Worm (Caenorhabditis elegans) whole organism, dauer: ENCODE measurements around the gene sra-34.

ENCODE experiments used
- unc-62 ChIP-seq: sonication (generic microtip); optimal IDR thresholded peaks from 2 replicates; lab custom pipeline; 2017; ENCODE audit warnings: missing biosample characterization, missing genetic modification reagents, missing genetic modification characterization

Gene sra-34

ce11 chrII:4543568-4543967 lies at the start of gene sra-34:
Gene sra-34, minus strand, starts transcription at chrII:4543668.
- TF ChIP-seq unc-62 (GFP tag; lab: Kevin White, UChicago) = no peak

- no peak for TF ChIP-seq unc-62 (GFP tag; lab: Kevin White, UChicago)
Measured at ce11 chrII:4590660-4591059, 47.2 kb upstream of the sra-34 start.

DNA sequence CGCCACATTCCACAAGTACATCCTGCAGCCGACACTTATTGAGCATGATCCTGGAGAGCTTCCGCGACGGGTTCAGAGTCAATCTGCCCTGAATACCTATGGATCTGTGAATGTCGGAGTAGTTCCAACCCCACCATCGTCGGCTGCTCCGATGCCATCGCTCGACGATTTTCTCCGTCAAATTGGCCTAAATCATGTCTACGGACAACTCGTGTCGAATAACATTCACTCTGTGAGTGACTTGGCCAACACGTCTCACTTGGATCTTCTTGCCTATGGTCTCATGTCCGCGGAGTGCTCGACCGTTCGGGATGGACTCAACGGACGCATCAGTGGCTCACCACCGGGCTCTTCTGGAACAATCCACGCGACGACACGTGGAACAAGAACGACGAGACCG lies 46.6 kb upstream of the sra-34 start:
- no peak for TF ChIP-seq unc-62 (GFP tag; lab: Kevin White, UChicago)

DNA sequence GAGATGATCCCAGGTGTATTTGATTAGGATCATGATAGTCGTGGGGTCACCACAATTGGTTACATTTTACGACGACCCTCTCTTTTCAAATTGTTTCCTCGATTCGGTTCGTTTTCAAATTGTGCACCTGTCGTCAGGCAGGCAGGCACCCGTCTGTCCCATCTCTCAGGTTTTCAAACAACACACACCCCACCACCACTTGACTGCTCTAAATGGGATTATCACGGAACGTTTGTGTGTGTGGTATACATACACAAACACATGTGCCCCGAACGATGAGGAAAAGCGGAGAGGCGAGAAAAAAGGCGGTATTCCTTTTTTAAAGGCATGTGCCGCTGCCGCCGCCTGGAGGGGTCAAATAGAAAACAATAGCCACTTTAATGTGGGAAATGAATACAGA lies 41.9 kb upstream of the sra-34 start:
- no peak for TF ChIP-seq unc-62 (GFP tag; lab: Kevin White, UChicago)

DNA sequence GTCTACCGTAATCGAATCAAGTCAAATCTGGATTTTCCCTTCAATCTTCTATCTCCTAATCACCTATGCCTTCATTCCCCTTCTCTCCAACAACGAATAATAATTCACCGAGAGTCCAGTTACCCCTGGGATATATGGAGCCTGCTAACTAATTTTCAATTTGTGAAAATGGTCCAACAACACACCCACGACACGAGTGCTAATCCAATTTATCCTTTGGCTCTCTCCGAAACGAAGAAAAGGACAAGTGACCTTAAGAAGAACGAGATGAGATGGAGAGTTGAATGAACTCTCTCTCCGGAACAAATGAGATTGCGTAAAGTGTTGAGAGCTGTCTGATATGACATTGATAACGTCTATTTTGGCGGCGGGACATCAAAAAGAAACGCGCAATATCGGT lies 40.8 kb upstream of the sra-34 start:
- TF ChIP-seq unc-62 (GFP tag; lab: Kevin White, UChicago) = no peak

DNA sequence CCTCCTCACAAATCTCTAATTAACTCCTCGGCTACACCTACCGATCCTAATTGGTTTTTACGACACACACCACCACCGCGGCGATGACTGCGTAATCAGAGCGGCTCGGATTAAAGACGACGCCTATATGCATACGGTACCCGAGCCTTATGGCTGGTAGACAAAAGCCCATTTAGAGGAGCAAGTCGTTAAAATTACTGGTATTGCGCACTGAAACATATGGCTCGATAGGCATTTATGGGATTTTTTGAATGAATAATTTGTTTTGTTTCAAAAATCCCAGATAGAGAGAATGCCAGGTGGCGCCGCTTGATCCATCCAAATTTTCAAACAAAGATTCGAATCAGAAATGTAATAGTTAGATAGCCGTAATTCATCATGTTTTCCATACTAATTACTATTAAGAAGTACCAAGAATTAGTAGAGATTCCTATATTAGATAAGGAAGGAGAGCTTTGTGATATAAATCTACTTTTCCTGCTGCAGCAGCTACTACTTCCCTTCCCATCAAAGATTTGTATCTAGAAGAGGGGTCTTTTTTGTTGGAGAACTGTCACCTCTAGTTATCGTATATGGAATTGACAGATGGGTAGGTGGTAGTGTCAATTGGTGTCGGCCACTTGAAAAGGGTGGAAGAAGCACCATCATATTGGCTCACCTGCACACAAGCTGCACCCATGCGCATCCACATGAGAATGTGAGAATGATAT lies 39.9 kb upstream of the sra-34 start:
- no peak for TF ChIP-seq unc-62 (GFP tag; lab: Kevin White, UChicago)

ce11 chrII:4581090-4581489 lies 37.6 kb upstream of the sra-34 start:
- no peak for TF ChIP-seq unc-62 (GFP tag; lab: Kevin White, UChicago)

DNA sequence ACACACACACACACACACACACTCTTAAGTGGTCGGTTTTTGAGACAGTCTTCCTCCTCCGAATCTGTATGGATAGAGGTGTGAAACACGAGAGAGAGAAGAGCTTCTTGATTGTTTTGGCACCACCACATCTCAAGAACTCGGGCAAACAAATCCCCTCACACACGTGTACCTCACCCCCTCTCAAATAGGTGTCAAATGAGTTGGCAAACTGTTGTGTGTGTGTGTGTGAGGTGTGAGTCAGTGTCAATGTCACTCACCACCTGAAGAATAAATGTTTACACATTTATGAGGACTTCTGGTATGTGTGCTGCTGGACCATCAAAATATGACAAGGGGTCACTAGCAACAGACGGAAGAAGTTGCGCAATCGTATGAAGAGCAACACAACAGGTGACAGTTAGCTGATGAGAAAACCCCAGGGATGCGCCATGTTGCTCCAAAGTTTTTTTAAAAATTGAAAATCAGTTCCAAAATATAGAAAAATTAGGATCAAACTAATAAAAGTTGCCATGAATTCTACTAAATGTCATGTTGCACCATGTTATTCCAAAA lies 36.5 kb upstream of the sra-34 start:
- TF ChIP-seq unc-62 (GFP tag; lab: Kevin White, UChicago) = no peak

DNA sequence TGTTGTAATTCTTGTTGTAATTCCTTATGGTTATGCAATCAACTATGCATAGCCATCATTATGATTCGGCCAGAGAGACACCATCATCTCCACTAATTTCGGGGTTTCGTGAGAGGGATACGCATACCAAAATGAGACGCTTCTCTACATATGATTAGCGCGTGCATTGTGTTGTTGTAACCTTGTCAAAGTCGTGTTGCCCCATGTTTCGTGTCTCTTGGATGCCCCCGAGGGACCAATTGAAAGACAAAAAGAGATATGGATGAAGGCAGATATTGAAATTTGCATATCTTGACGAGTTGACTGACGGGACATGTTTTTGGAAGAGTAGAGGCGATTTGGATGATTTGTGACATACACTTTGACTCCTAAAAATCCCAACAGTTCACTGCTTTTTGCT lies 35.9 kb upstream of the sra-34 start:
- no peak for TF ChIP-seq unc-62 (GFP tag; lab: Kevin White, UChicago)

- no peak for TF ChIP-seq unc-62 (GFP tag; lab: Kevin White, UChicago)
Measured at ce11 chrII:4577391-4577790, 33.9 kb upstream of the sra-34 start.

DNA sequence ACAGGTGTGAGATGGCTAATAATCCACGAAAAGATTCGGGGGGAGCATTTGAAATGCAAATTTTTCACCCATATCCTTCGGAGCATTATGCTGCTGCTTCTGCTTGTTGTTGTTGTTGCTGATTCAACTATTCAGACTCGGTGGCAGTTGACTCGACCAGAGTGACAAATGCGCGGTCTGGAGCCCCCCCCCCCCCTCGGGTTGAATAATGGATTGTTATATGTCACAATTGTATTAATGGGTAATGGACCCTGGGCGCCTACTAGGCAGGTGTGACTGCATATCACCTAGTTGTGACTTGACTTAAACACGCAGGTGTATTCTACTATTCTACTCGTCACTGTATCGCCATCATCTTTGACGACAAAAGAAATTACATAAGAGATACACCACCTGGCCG lies 32.1 kb upstream of the sra-34 start:
- TF ChIP-seq unc-62 (GFP tag; lab: Kevin White, UChicago) = no peak

- TF ChIP-seq unc-62 (GFP tag; lab: Kevin White, UChicago) = no peak
Measured at ce11 chrII:4574658-4575057, 31.2 kb upstream of the sra-34 start.

DNA sequence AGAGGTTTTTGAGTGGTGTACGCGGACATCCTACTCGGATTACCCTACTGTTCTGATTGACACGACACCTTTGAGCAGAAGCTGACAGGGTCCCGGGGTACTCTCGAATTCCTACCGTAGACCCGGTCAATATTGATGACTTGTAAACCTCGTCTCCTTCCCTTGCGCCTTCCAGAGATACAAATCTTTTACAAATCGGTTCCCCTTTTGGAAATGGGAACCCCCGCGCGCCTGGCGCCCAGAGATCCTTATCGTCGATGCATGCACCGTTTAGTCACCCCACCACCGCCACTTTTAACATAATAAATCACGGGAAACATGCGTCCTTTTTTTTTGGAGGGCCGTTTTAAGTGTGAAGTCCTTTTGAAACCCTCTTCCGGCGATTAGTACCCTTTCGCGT lies 29.6 kb upstream of the sra-34 start:
- TF ChIP-seq unc-62 (GFP tag; lab: Kevin White, UChicago) = no peak

DNA sequence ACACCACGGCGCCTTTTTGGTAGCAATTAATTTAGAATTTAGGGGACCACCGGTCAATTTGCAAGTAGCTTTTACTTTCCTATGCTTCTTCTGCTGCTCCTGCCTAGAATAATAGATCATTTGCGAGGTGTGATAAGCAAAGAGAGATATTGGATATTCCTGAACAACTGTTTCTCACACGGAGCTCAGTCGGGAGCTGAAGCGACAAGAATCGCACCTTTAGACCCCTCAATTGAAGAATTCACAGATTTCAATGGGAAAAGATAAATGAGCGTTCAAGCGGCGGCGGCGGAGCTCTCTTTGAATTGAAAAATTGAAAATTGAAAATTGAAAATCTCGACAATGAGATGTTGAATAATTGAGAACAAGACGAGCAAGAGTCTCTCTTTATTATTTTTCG lies 29.1 kb upstream of the sra-34 start:
- no peak for TF ChIP-seq unc-62 (GFP tag; lab: Kevin White, UChicago)

DNA sequence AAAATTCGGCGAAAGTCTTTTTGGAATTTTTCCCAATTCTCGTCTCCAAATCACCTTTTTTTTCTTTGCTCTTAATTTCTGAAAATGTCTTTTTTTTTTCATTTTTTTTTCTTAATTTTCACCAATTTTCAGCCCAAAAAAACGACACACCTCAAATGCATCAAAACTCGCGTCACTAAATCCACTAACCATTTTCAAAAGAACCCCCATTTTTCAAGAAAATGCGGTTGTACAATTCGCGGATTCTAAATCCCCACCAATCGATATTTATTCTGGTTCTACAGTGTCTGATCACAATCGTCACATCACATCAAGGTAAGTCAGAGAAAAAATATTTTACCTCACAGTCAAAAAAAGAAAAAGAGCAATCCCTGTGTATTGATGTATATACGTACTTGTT lies 28.4 kb upstream of the sra-34 start, which contains the start of gene vab-1:
TSS of gene vab-1 (plus strand) at position 133 of the 400 bp plus-strand sequence.
- no peak for TF ChIP-seq unc-62 (GFP tag; lab: Kevin White, UChicago)

- no peak for TF ChIP-seq unc-62 (GFP tag; lab: Kevin White, UChicago)
Measured at ce11 chrII:4571112-4571511, 27.6 kb upstream of the sra-34 start.

- no peak for TF ChIP-seq unc-62 (GFP tag; lab: Kevin White, UChicago)
Measured at ce11 chrII:4566237-4566636, 22.8 kb upstream of the sra-34 start.
